Fruit fly (Drosophila melanogaster) S2 (cell line): ENCODE measurements around the gene CG4080.

ENCODE experiments used
- CG8478 ChIP-seq: fragments of >200 bp; optimal IDR thresholded peaks from 2 replicates; lab custom pipeline; 2018
- CTCF ChIP-seq, 2 experiments: fragments of >200 bp; optimal IDR thresholded peaks; 2 replicates each; lab custom pipeline; 2018

DNA sequence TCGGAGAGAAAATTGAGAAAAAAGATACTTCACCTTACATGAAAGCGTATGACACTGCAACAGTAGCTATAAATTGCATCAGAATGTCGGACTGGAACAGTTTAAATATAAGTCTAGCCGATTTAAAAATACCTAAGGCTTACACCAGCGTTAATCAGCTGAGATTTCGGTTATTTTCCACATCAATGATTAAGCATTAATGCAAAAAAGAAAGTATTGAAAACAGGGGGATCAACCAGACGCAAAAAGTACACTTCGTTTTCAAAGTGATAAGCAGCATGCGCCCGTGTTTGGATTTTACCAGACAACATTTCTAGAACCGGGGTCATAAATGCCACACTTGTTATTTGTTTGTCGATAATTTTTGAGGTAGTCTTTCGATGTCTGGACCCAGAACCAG, 23.1 kb upstream of the CG4080 start:
- TF ChIP-seq CTCF (optimal IDR thresholded peaks at IDR 0.05; lab: Kevin White, UChicago): no peak
- TF ChIP-seq CG8478 (lab: Kevin White, UChicago): no peak
